Worm (Caenorhabditis elegans) whole organism, young adult: ENCODE results near the gene idpc-2.
A peak's percentile ranks its signal among the peaks of the same experiment; 100 is the strongest.

ENCODE experiments used
- B0035.1 ChIP-seq: sonication (generic microtip); optimal IDR thresholded peaks from 2 replicates; lab custom pipeline; 2016; ENCODE audit warnings: missing genetic modification characterization, mild to moderate bottlenecking, missing compliant biosample characterization, missing genotype, missing genetic modification reagents
- B0261.1 ChIP-seq: sonication (generic microtip); optimal IDR thresholded peaks from 2 replicates; lab custom pipeline; 2016; ENCODE audit warnings: mild to moderate bottlenecking, missing genetic modification characterization, moderate library complexity, missing compliant biosample characterization
- F10E7.11 ChIP-seq: sonication (generic microtip); optimal IDR thresholded peaks from 2 replicates; lab custom pipeline; 2017; ENCODE audit warnings: mild to moderate bottlenecking, missing genetic modification characterization, moderate library complexity, missing compliant biosample characterization
- F39B2.1 ChIP-seq: fragments of 200-800 bp; sonication (Bioruptor generic); IDR thresholded peaks from 2 replicates; pipeline ENCODE4 v1.3.6; 2022; ENCODE audit warnings: missing genetic modification reagents, missing genetic modification characterization, missing compliant biosample characterization
- K11D2.4 ChIP-seq: fragments of 200-800 bp; sonication (Bioruptor generic); IDR thresholded peaks from 2 replicates; pipeline ENCODE4 v1.3.6; 2022; ENCODE audit warnings: missing genetic modification reagents, missing genetic modification characterization, missing compliant biosample characterization
- T07F8.4 ChIP-seq: sonication (generic microtip); optimal IDR thresholded peaks from 2 replicates; lab custom pipeline; 2016; ENCODE audit warnings: mild to moderate bottlenecking, missing genetic modification characterization, moderate library complexity, missing compliant biosample characterization
- T26A5.8 ChIP-seq: sonication (generic microtip); optimal IDR thresholded peaks from 2 replicates; lab custom pipeline; 2016; ENCODE audit warnings: missing genetic modification characterization, missing compliant biosample characterization
- Y67H2A.10 ChIP-seq: fragments of 200-800 bp; sonication (Bioruptor generic); conservative IDR thresholded peaks from 2 replicates; pipeline ENCODE4 v1.3.6; 2022; ENCODE audit warnings: missing genetic modification reagents, missing genetic modification characterization, missing compliant biosample characterization
- Y79H2A.3 ChIP-seq: fragments of 200-800 bp; sonication (Bioruptor generic); conservative IDR thresholded peaks from 2 replicates; pipeline ENCODE4 v1.3.6; 2022; ENCODE audit warnings: missing genetic modification reagents, missing genetic modification characterization, missing compliant biosample characterization
- atf-7 ChIP-seq: sonication (generic microtip); optimal IDR thresholded peaks from 2 replicates; lab custom pipeline; 2017; ENCODE audit warnings: mild to moderate bottlenecking, missing genetic modification characterization, missing compliant biosample characterization
- attf-5 ChIP-seq: fragments of 200-800 bp; sonication (Bioruptor generic); optimal IDR thresholded peaks from 2 replicates; lab custom pipeline; 2018; ENCODE audit warnings: mild to moderate bottlenecking, missing genetic modification characterization, missing compliant biosample characterization
- attf-6 ChIP-seq: fragments of 200-800 bp; sonication (Bioruptor generic); IDR thresholded peaks from 2 replicates; pipeline ENCODE4 v1.3.6; 2022; ENCODE audit warnings: missing genetic modification reagents, missing genetic modification characterization, missing compliant biosample characterization
- bed-1 ChIP-seq: fragments of 200-800 bp; sonication (Bioruptor generic); IDR thresholded peaks from 2 replicates; pipeline ENCODE4 v1.3.6; 2022; ENCODE audit warnings: missing genetic modification reagents, missing genetic modification characterization, missing compliant biosample characterization
- bed-2 ChIP-seq: fragments of 200-800 bp; sonication (Bioruptor generic); IDR thresholded peaks from 2 replicates; pipeline ENCODE4 v1.3.6; 2022; ENCODE audit warnings: missing genetic modification reagents, missing genetic modification characterization, missing compliant biosample characterization
- ccch-3 ChIP-seq: fragments of 200-800 bp; sonication (Bioruptor generic); optimal IDR thresholded peaks from 2 replicates; lab custom pipeline; 2018; ENCODE audit warnings: mild to moderate bottlenecking, missing genetic modification characterization, missing compliant biosample characterization
- ceh-27 ChIP-seq: fragments of 200-800 bp; sonication (Bioruptor generic); optimal IDR thresholded peaks from 2 replicates; lab custom pipeline; 2018; ENCODE audit warnings: mild to moderate bottlenecking, missing genetic modification characterization, moderate library complexity, missing compliant biosample characterization
- ceh-40 ChIP-seq: fragments of 200-800 bp; sonication (Bioruptor generic); IDR thresholded peaks from 2 replicates; pipeline ENCODE4 v1.3.6; 2022; ENCODE audit warnings: missing genetic modification characterization, missing compliant biosample characterization
- chd-7 ChIP-seq: sonication (generic microtip); optimal IDR thresholded peaks from 2 replicates; lab custom pipeline; 2016; ENCODE audit warnings: mild to moderate bottlenecking, missing genetic modification characterization, moderate library complexity, missing compliant biosample characterization
- fkh-3 ChIP-seq: sonication (generic microtip); optimal IDR thresholded peaks from 2 replicates; lab custom pipeline; 2016; ENCODE audit warnings: mild to moderate bottlenecking, missing genetic modification characterization, missing compliant biosample characterization
- gei-17 ChIP-seq: fragments of 200-800 bp; sonication (Bioruptor generic); optimal IDR thresholded peaks from 2 replicates; lab custom pipeline; 2018; ENCODE audit warnings: mild to moderate bottlenecking, missing genetic modification characterization, missing compliant biosample characterization
- hmg-1.2 ChIP-seq: fragments of 200-800 bp; sonication (Bioruptor generic); IDR thresholded peaks from 2 replicates; pipeline ENCODE4 v1.3.6; 2022; ENCODE audit warnings: missing genetic modification reagents, missing genetic modification characterization, missing compliant biosample characterization
- hmg-20 ChIP-seq: fragments of 200-800 bp; sonication (Bioruptor generic); IDR thresholded peaks from 2 replicates; pipeline ENCODE4 v1.3.6; 2022; ENCODE audit warnings: missing genetic modification reagents, missing genetic modification characterization, missing compliant biosample characterization
- hrde-1 ChIP-seq: sonication (generic microtip); optimal IDR thresholded peaks from 2 replicates; lab custom pipeline; 2016; ENCODE audit warnings: missing genetic modification characterization, mild to moderate bottlenecking, missing compliant biosample characterization, moderate library complexity, missing genotype, missing genetic modification reagents, borderline replicate concordance
- let-526 ChIP-seq: fragments of 200-800 bp; sonication (Bioruptor generic); IDR thresholded peaks from 2 replicates; pipeline ENCODE4 v1.3.6; 2022; ENCODE audit warnings: missing genetic modification reagents, missing genetic modification characterization, missing compliant biosample characterization
- lin-40 ChIP-seq: sonication (generic microtip); optimal IDR thresholded peaks from 2 replicates; lab custom pipeline; 2016; ENCODE audit warnings: missing genetic modification characterization, mild to moderate bottlenecking, missing compliant biosample characterization, missing genotype, missing genetic modification reagents
- lsl-1 ChIP-seq: fragments of 200-800 bp; sonication (Bioruptor generic); optimal IDR thresholded peaks from 2 replicates; lab custom pipeline; 2018; ENCODE audit warnings: mild to moderate bottlenecking, missing genetic modification characterization, moderate library complexity, missing compliant biosample characterization
- madf-6 ChIP-seq: fragments of 200-800 bp; sonication (Bioruptor generic); IDR thresholded peaks from 2 replicates; pipeline ENCODE4 v1.3.6; 2022; ENCODE audit warnings: missing genetic modification reagents, missing genetic modification characterization, missing compliant biosample characterization
- mes-4 ChIP-seq: sonication (generic microtip); optimal IDR thresholded peaks from 2 replicates; lab custom pipeline; 2016; ENCODE audit warnings: missing genotype, missing genetic modification characterization, missing compliant biosample characterization
- nhr-80 ChIP-seq: sonication (generic microtip); optimal IDR thresholded peaks from 2 replicates; lab custom pipeline; 2016; ENCODE audit warnings: missing genetic modification characterization, missing compliant biosample characterization
- nhr-90 ChIP-seq: sonication (generic microtip); optimal IDR thresholded peaks from 2 replicates; lab custom pipeline; 2016; ENCODE audit warnings: missing genotype, mild to moderate bottlenecking, missing genetic modification characterization, missing compliant biosample characterization
- rec-8 ChIP-seq, 2 experiments: sonication (generic microtip); optimal IDR thresholded peaks; 2 replicates each; lab custom pipeline; 2016; ENCODE audit warnings: mild to moderate bottlenecking in 2 of 2, missing genetic modification characterization in 2 of 2, missing genetic modification reagents in 2 of 2, missing genotype in 2 of 2, missing biosample characterization in 1 of 2, missing compliant biosample characterization in 1 of 2, moderate library complexity in 1 of 2
- sea-2 ChIP-seq: fragments of 200-800 bp; sonication (Bioruptor generic); IDR thresholded peaks from 2 replicates; pipeline ENCODE4 v1.3.6; 2022; ENCODE audit warnings: missing genetic modification characterization, missing compliant biosample characterization
- snpc-1.3 ChIP-seq: sonication (generic microtip); optimal IDR thresholded peaks from 2 replicates; lab custom pipeline; 2017; ENCODE audit warnings: missing genetic modification characterization, mild to moderate bottlenecking, missing compliant biosample characterization, antibody characterized with exemption, moderate library complexity, missing genotype, missing genetic modification reagents; ENCODE audit not compliant: insufficient read depth
- snpc-4 ChIP-seq, 5 experiments: fragments of 150-350 bp in 1 of 5; sonication (generic microtip) in 4 of 5; optimal IDR thresholded peaks; 2 replicates each; lab custom pipeline; 2014 to 2018; ENCODE audit warnings: missing genetic modification characterization in 5 of 5, missing biosample characterization in 3 of 5, antibody characterized with exemption in 2 of 5, mild to moderate bottlenecking in 2 of 5, missing compliant biosample characterization in 2 of 5, missing genotype in 2 of 5, moderate library complexity in 2 of 5, missing genetic modification reagents in 1 of 5
- tlf-1 ChIP-seq: fragments of 200-800 bp; sonication (Bioruptor generic); optimal IDR thresholded peaks from 2 replicates; lab custom pipeline; 2018; ENCODE audit warnings: mild to moderate bottlenecking, missing genetic modification characterization, missing compliant biosample characterization
- unc-130 ChIP-seq: sonication (generic microtip); optimal IDR thresholded peaks from 2 replicates; lab custom pipeline; 2016; ENCODE audit warnings: missing genetic modification reagents, missing genetic modification characterization, missing compliant biosample characterization
- xnd-1 ChIP-seq: sonication (generic microtip); optimal IDR thresholded peaks from 2 replicates; lab custom pipeline; 2016; ENCODE audit warnings: missing genotype, missing genetic modification reagents, missing genetic modification characterization, missing compliant biosample characterization
- zfh-2 ChIP-seq: fragments of 200-800 bp; sonication (Bioruptor generic); conservative IDR thresholded peaks from 2 replicates; pipeline ENCODE4 v1.3.6; 2022; ENCODE audit warnings: missing genetic modification reagents, missing genetic modification characterization, missing compliant biosample characterization
- zim-3 ChIP-seq: sonication (generic microtip); optimal IDR thresholded peaks from 2 replicates; lab custom pipeline; 2017; ENCODE audit warnings: mild to moderate bottlenecking, missing genetic modification characterization, moderate library complexity, missing compliant biosample characterization
- ztf-18 ChIP-seq: sonication (generic microtip); optimal IDR thresholded peaks from 2 replicates; lab custom pipeline; 2016; ENCODE audit warnings: missing genotype, mild to moderate bottlenecking, missing genetic modification characterization, missing compliant biosample characterization
- ztf-25 ChIP-seq: fragments of 200-800 bp; sonication (Bioruptor generic); IDR thresholded peaks from 2 replicates; pipeline ENCODE4 v1.3.6; 2022; ENCODE audit warnings: missing genetic modification reagents, missing genetic modification characterization, missing compliant biosample characterization
- ztf-26 ChIP-seq: sonication (generic microtip); optimal IDR thresholded peaks from 2 replicates; lab custom pipeline; 2017; ENCODE audit warnings: missing genetic modification characterization, missing compliant biosample characterization

The idpc-2 gene

ce11 chrV:8608483-8608882 lies 12.6 kb downstream of the idpc-2 start:
- TF ChIP-seq zfh-2 (GFP tag; lab: Robert Waterston, UW) (no peak), lsl-1 (GFP tag; lab: Kevin White, UChicago) (no peak), sea-2 (GFP tag; lab: Robert Waterston, UW) (no peak), madf-6 (GFP tag; lab: Robert Waterston, UW) (no peak)

DNA sequence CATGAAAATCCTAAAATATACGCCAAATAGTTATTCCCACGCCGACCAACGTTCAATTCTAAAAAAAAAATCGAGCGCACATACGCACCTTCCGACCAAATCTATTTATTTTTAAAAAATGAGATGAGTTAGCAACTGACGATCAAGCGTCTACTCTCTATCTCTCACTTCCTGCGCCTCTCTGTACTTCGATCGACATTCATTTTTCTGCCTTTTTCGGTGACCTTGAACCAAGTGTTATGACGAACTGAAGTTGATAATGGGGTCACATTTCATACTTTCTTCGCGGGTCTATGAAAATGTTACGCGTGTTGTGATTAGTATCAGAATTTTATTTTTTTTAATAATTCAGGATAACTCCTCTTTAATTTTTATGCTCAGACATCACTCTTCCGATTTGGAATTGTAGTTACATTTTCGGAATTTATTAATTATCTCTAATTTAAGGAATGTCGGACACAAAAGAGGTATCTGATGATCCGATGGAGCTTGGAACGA lies 13.7 kb downstream of the idpc-2 start, which contains the start of gene smk-1:
TSS of gene smk-1 (plus strand) at position 448 of the 498 bp plus-strand sequence.
- TF ChIP-seq F39B2.1 (GFP tag; lab: Robert Waterston, UW) (no peak), hrde-1 (no peak), sea-2 (GFP tag; lab: Robert Waterston, UW) (no peak), hmg-1.2 (GFP tag; lab: Robert Waterston, UW) (peak; percentile 31; the same call in 1 of the 2 replicates), tlf-1 (GFP tag; lab: Kevin White, UChicago) (no peak), ztf-26 (no peak), lin-40 (tag; lab: Kevin White, UChicago) (peak; percentile 8), nhr-80 (tag; lab: Kevin White, UChicago) (peak; percentile 46), madf-6 (GFP tag; lab: Robert Waterston, UW) (peak; percentile 16; the same call in 1 of the 2 replicates)

DNA sequence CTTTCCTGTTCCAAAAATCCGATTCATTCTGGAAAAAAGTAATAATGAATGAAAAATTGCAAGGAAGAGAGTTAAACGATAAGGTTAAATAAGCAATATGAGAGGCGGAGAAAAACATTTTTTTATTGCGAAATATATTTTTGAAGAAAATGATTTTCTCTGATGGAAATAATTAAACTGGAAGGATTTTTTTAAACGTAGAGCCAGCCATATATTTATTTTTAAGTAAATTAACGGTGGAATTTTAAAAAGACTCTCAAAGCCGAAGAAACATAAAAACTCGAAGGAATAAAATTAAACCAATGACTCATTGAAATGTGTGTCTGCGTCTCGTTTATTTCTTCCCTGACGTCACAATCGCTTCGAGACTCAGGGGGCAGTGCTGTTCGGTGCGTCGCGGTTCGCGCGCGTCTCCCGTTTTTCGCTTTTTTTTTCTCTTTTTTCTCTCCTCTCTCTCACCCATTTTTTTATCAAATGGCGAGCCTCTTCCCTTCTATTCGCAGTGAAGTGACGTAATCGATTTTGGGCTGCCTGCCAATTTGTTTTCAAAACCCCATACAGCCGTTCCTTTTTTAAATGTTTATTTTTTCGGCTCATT lies 14.9 kb downstream of the idpc-2 start, which contains the start of gene vps-60:
TSS of gene vps-60 (minus strand) at position 30 of the 598 bp plus-strand sequence.
- TF ChIP-seq ztf-18 (tag; lab: Kevin White, UChicago) (peak; percentile 68), rec-8 (tag; optimal IDR thresholded peaks at IDR 0.05; lab: Kevin White, UChicago) (no peak), snpc-1.3 (tag; lab: Kevin White, UChicago) (peak; percentile 50), lsl-1 (GFP tag; lab: Kevin White, UChicago) (peak; percentile 62), sea-2 (GFP tag; lab: Robert Waterston, UW) (no peak), T26A5.8 (no peak), zim-3 (tag; lab: Kevin White, UChicago) (no peak), attf-5 (GFP tag; lab: Kevin White, UChicago) (peak; percentile 97), B0261.1 (tag; lab: Kevin White, UChicago) (no peak), ceh-40 (GFP tag; lab: Robert Waterston, UW) (no peak), nhr-90 (peak; percentile 48), bed-1 (GFP tag; lab: Robert Waterston, UW) (no peak), ceh-27 (GFP tag; lab: Kevin White, UChicago) (peak; percentile 86), K11D2.4 (GFP tag; lab: Robert Waterston, UW) (peak; percentile 92), fkh-3 (tag; lab: Kevin White, UChicago) (no peak), T07F8.4 (tag; lab: Kevin White, UChicago) (no peak), snpc-4 (GFP tag; optimal IDR thresholded peaks at IDR 0.05; lab: Kevin White, UChicago) (peak; percentile 49), snpc-4 (tag; optimal IDR thresholded peaks at IDR 0.05; lab: Kevin White, UChicago) (peak; percentile 69 to 80 (median 76)), zfh-2 (GFP tag; lab: Robert Waterston, UW) (peak; percentile 97), bed-2 (no peak), attf-6 (no peak), gei-17 (GFP tag; lab: Kevin White, UChicago) (no peak), chd-7 (tag; lab: Kevin White, UChicago) (peak; percentile 68), ccch-3 (GFP tag; lab: Kevin White, UChicago) (no peak), xnd-1 (tag; lab: Kevin White, UChicago) (no peak), ztf-25 (no peak), mes-4 (tag; lab: Kevin White, UChicago) (no peak), B0035.1 (tag; lab: Kevin White, UChicago) (no peak), Y79H2A.3 (no peak; the same call in 1 of the 2 replicates), let-526 (no peak), unc-130 (peak; percentile 14), Y67H2A.10 (GFP tag; lab: Robert Waterston, UW) (no peak), hmg-20 (0 out of 2 replicates have a peak, but pooled peaks have one; percentile 10), F10E7.11 (no peak), atf-7 (tag; lab: Kevin White, UChicago) (peak; percentile 95)
